Fruit fly (Drosophila melanogaster): Measurements from ENCODE around the gene His3.3A.
A peak's percentile ranks its signal among the peaks of the same experiment; 100 is the strongest.

Gene His3.3A

DNA sequence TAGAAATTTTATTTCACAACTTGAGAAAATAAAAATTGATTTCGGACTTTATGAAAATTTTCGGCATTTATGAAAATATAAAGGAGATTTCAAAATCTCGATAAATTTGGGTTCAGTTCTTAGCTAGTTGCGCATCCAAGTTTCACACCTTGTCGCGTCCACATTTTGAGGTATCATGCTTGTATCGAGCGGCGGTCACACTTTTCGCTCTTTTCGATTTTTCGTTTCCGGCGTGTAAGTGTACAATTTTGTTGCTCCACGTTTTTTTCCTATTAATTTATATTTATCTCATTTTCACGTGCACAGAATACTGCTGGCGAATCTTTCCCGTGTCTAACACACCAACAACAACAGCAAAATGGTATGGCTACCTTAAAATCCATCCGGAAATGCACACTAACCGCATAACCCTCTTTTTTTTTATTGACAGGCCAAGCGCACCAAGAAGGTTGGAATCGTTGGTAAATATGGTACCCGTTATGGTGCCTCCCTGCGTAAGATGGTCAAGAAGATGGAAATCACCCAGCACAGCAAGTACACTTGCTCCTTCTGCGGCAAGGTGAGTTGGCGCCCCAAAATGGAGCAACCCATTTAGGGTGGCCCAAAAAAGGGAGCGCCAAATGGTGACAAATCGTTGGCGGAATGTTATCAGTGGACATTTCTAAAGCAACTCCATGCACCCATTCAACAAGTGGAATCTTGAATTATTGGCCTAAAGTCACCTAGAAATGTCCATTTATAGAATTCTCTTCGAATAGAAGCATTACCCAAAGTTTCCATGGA, 16.1 kb downstream of the His3.3A start, which contains the start of gene RpL37A (continued):
- TF ChIP-seq salr (GFP tag; optimal IDR thresholded peaks at IDR 0.05) (peak in 1 of 2 experiments; percentile 47), CG7368 (GFP tag; optimal IDR thresholded peaks at IDR 0.05) (peak; percentile 46), CG4318 (GFP tag; optimal IDR thresholded peaks at IDR 0.05) (no peak), eg (GFP tag; IDR thresholded peaks at IDR 0.05) (no peak; the same call in 2 of the 3 replicates), Hr4 (GFP tag; optimal IDR thresholded peaks at IDR 0.05) (no peak), CG8119 (GFP tag; IDR thresholded peaks at IDR 0.05) (peak; percentile 16; the same call in 1 of the 3 replicates), CG10631 (GFP tag; optimal IDR thresholded peaks at IDR 0.05) (no peak), CG31627 (GFP tag; optimal IDR thresholded peaks at IDR 0.05) (peak; percentile 61), CG32006 (GFP tag; optimal IDR thresholded peaks at IDR 0.05) (no peak), CG3919 (GFP tag; optimal IDR thresholded peaks at IDR 0.05) (peak; percentile 84), OdsH (GFP tag; optimal IDR thresholded peaks at IDR 0.05) (peak; percentile 40), fkh (GFP tag; optimal IDR thresholded peaks at IDR 0.05) (peak; percentile 71), Lpt (GFP tag; optimal IDR thresholded peaks at IDR 0.05) (no peak), CG1621 (tag; optimal IDR thresholded peaks at IDR 0.05) (no peak), CG6808 (GFP tag; optimal IDR thresholded peaks at IDR 0.05) (peak; percentile 56), Sox15 (GFP tag; optimal IDR thresholded peaks at IDR 0.05) (no peak), CG15336 (GFP tag; IDR thresholded peaks at IDR 0.05) (no peak), CG6276 (GFP tag; optimal IDR thresholded peaks at IDR 0.05) (no peak), CG8632 (GFP tag; optimal IDR thresholded peaks at IDR 0.05) (peak; percentile 27), lz (GFP tag; optimal IDR thresholded peaks at IDR 0.05) (peak; percentile 52), fd59A (GFP tag; optimal IDR thresholded peaks at IDR 0.05) (peak; percentile 33), cyc (GFP tag; optimal IDR thresholded peaks at IDR 0.05) (peak; percentile 71), CG8319 (GFP tag; optimal IDR thresholded peaks at IDR 0.05) (peak; percentile 42), svp (GFP tag) (no peak), Gug (GFP tag; IDR thresholded peaks at IDR 0.05) (no peak), CG10669 (GFP tag; optimal IDR thresholded peaks at IDR 0.05) (peak; percentile 99), Smox (GFP tag; optimal IDR thresholded peaks at IDR 0.05) (no peak), vri (GFP tag; optimal IDR thresholded peaks at IDR 0.05) (peak; percentile 56), acj6 (GFP tag; optimal IDR thresholded peaks at IDR 0.05) (peak; percentile 53), topi (GFP tag; optimal IDR thresholded peaks at IDR 0.05) (peak; percentile 82), Sox14 (GFP tag; optimal IDR thresholded peaks at IDR 0.05) (peak; percentile 33), Blimp-1 (GFP tag; optimal IDR thresholded peaks at IDR 0.05) (peak; percentile 54), fd85E (GFP tag; optimal IDR thresholded peaks at IDR 0.05) (peak; percentile 75), dsx (GFP tag; optimal IDR thresholded peaks at IDR 0.05; ENCODE audit: poor library complexity, severe bottlenecking) (no peak), Hr39 (GFP tag; optimal IDR thresholded peaks at IDR 0.05) (peak; percentile 60), Ets21C (GFP tag; optimal IDR thresholded peaks at IDR 0.05) (no peak), CG34406 (GFP tag; optimal IDR thresholded peaks at IDR 0.05) (peak; percentile 68), Hr38 (GFP tag; optimal IDR thresholded peaks at IDR 0.05) (no peak), CG6163 (GFP tag; IDR thresholded peaks at IDR 0.05) (peak; percentile 85), CG16779 (tag; optimal IDR thresholded peaks at IDR 0.05) (peak; percentile 69)

DNA sequence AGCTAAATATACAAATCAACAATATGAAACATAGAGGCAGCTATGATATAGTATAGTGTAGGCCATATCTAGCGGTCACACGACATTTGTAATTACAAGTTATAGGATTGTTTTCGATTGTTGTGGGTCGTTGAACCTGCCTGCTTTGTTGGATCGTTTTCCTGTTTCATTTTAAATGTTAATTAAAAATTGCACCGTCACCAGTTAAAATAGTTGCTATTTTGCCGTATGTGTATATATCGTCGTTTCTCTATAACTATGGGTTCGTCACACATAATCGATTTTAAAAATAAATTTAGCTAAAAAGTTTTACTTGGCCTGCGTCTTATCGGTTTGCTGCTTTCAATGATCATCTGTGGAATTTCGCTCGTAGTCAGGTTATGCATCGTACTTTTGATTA, 17.5 kb downstream of the His3.3A start:
- TF ChIP-seq fkh (GFP tag; optimal IDR thresholded peaks at IDR 0.05) (no peak), Eip78C (GFP tag) (peak; percentile 26), achi (GFP tag; optimal IDR thresholded peaks at IDR 0.05) (no peak), Hr39 (GFP tag; optimal IDR thresholded peaks at IDR 0.05) (no peak), acj6 (GFP tag; optimal IDR thresholded peaks at IDR 0.05) (no peak)
